Worm (Caenorhabditis elegans) whole organism, young adult: ENCODE results near the gene Y43D4A.6.

ENCODE experiments used
- ZK185.1 ChIP-seq: sonication (generic microtip); optimal IDR thresholded peaks from 2 replicates; lab custom pipeline; 2016; ENCODE audit warnings: mild to moderate bottlenecking, missing genetic modification characterization, missing compliant biosample characterization; ENCODE audit not compliant: poor library complexity, severe bottlenecking
- ama-1 ChIP-seq, 3 experiments: fragments of 150-350 bp in 1 of 3; sonication (generic microtip) in 2 of 3; optimal IDR thresholded peaks; 2 replicates each; lab custom pipeline; 2014 to 2018; ENCODE audit warnings: missing biosample characterization in 2 of 3, missing genetic modification characterization in 2 of 3, missing genetic modification reagents in 2 of 3
- attf-5 ChIP-seq: fragments of 200-800 bp; sonication (Bioruptor generic); optimal IDR thresholded peaks from 2 replicates; lab custom pipeline; 2018; ENCODE audit warnings: mild to moderate bottlenecking, missing genetic modification characterization, missing compliant biosample characterization
- ceh-100 ChIP-seq: fragments of 200-800 bp; sonication (Bioruptor generic); IDR thresholded peaks from 2 replicates; pipeline ENCODE4 v1.3.6; 2022; ENCODE audit warnings: missing genetic modification reagents, missing genetic modification characterization, missing compliant biosample characterization
- ceh-58 ChIP-seq: fragments of 200-800 bp; sonication (Bioruptor generic); IDR thresholded peaks from 2 replicates; pipeline ENCODE4 v1.3.6; 2022; ENCODE audit warnings: missing genetic modification characterization, missing compliant biosample characterization
- hmg-1.2 ChIP-seq: fragments of 200-800 bp; sonication (Bioruptor generic); IDR thresholded peaks from 2 replicates; pipeline ENCODE4 v1.3.6; 2022; ENCODE audit warnings: missing genetic modification reagents, missing genetic modification characterization, missing compliant biosample characterization
- mcd-1 ChIP-seq: fragments of 200-800 bp; sonication (Bioruptor generic); IDR thresholded peaks from 2 replicates; pipeline ENCODE4 v1.3.6; 2022; ENCODE audit warnings: missing genetic modification reagents, missing genetic modification characterization, missing compliant biosample characterization
- mel-28 ChIP-seq: sonication (generic microtip); optimal IDR thresholded peaks from 2 replicates; lab custom pipeline; 2016; ENCODE audit warnings: borderline replicate concordance, mild to moderate bottlenecking, missing genetic modification characterization, missing compliant biosample characterization
- nfya-1 ChIP-seq: sonication (generic microtip); optimal IDR thresholded peaks from 2 replicates; lab custom pipeline; 2017; ENCODE audit warnings: antibody characterized with exemption, missing compliant biosample characterization, missing genetic modification characterization, borderline replicate concordance; ENCODE audit not compliant: insufficient read depth
- nhr-90 ChIP-seq: sonication (generic microtip); optimal IDR thresholded peaks from 2 replicates; lab custom pipeline; 2016; ENCODE audit warnings: missing genotype, mild to moderate bottlenecking, missing genetic modification characterization, missing compliant biosample characterization
- sea-2 ChIP-seq: fragments of 200-800 bp; sonication (Bioruptor generic); IDR thresholded peaks from 2 replicates; pipeline ENCODE4 v1.3.6; 2022; ENCODE audit warnings: missing genetic modification characterization, missing compliant biosample characterization
- snpc-4 ChIP-seq, 5 experiments: fragments of 150-350 bp in 1 of 5; sonication (generic microtip) in 4 of 5; optimal IDR thresholded peaks; 2 replicates each; lab custom pipeline; 2014 to 2018; ENCODE audit warnings: missing genetic modification characterization in 5 of 5, missing biosample characterization in 3 of 5, antibody characterized with exemption in 2 of 5, mild to moderate bottlenecking in 2 of 5, missing compliant biosample characterization in 2 of 5, missing genotype in 2 of 5, moderate library complexity in 2 of 5, missing genetic modification reagents in 1 of 5
- unc-130 ChIP-seq: sonication (generic microtip); optimal IDR thresholded peaks from 2 replicates; lab custom pipeline; 2016; ENCODE audit warnings: missing genetic modification reagents, missing genetic modification characterization, missing compliant biosample characterization
- ztf-3 ChIP-seq: fragments of 200-800 bp; sonication (Bioruptor generic); optimal IDR thresholded peaks from 2 replicates; lab custom pipeline; 2018; ENCODE audit warnings: mild to moderate bottlenecking, missing genetic modification characterization, missing compliant biosample characterization

- TF ChIP-seq snpc-4 (GFP tag; optimal IDR thresholded peaks at IDR 0.05; lab: Kevin White, UChicago) (no peak), snpc-4 (tag; optimal IDR thresholded peaks at IDR 0.05; lab: Kevin White, UChicago) (no peak), mel-28 (tag; lab: Kevin White, UChicago) (no peak), ceh-58 (GFP tag; lab: Robert Waterston, UW) (0 out of 2 replicates have a peak, but pooled peaks have one; percentile 7), nhr-90 (tag; lab: Kevin White, UChicago) (no peak), ztf-3 (GFP tag; lab: Kevin White, UChicago) (no peak), ceh-100 (GFP tag; lab: Robert Waterston, UW) (no peak), ama-1 (optimal IDR thresholded peaks at IDR 0.05; lab: Kevin White, UChicago) (no peak), ama-1 (GFP tag; optimal IDR thresholded peaks at IDR 0.05; lab: Kevin White, UChicago) (no peak), unc-130 (GFP tag; lab: Kevin White, UChicago) (no peak), mcd-1 (GFP tag; lab: Robert Waterston, UW) (no peak), sea-2 (GFP tag; lab: Robert Waterston, UW) (no peak), ZK185.1 (tag; lab: Kevin White, UChicago) (no peak), attf-5 (GFP tag; lab: Kevin White, UChicago) (no peak), nfya-1 (tag; lab: Kevin White, UChicago) (no peak), hmg-1.2 (GFP tag; lab: Robert Waterston, UW) (no peak)
Observed at ce11 chrIV:16777758-16778157, 9.4 kb upstream of the Y43D4A.6 start.
